Fruit fly (Drosophila melanogaster) Kc167 (cell line): ENCODE measurements around the gene CG9119.

Source experiments
- insv ChIP-seq: fragments of >200 bp; optimal IDR thresholded peaks from 3 replicates; lab custom pipeline; 2018; ENCODE audit warnings: missing external identifiers
- psq ChIP-seq: fragments of >200 bp; optimal IDR thresholded peaks from 2 replicates; lab custom pipeline; 2017; ENCODE audit warnings: missing external identifiers
- ttk ChIP-seq: sonication (Bioruptor generic); optimal IDR thresholded peaks from 2 replicates; lab custom pipeline; 2017; ENCODE audit warnings: missing external identifiers

dm6 chr3L:1250396-1250795, 45.8 kb upstream of the CG9119 start, which contains the start of gene Bfc:
- TF ChIP-seq psq (lab: Kevin White, UChicago) (no peak), insv (no peak), ttk (lab: Kevin White, UChicago) (no peak)
